Fruit fly (Drosophila melanogaster) whole organism, embryonic: Measurements from ENCODE around the gene Nmt.

Source experiments
- CG10462 ChIP-seq: fragments of 200-800 bp; sonication (Bioruptor generic); optimal IDR thresholded peaks from 2 replicates; lab custom pipeline; 2016; ENCODE audit warnings: missing biosample characterization, missing genetic modification characterization
- CG12391 ChIP-seq: fragments of 200-800 bp; sonication (Bioruptor generic); optimal IDR thresholded peaks from 3 replicates; lab custom pipeline; 2018; ENCODE audit warnings: missing biosample characterization, mild to moderate bottlenecking, missing genetic modification characterization, moderate library complexity
- CG14014 ChIP-seq: fragments of 200-800 bp; sonication (Bioruptor generic); IDR thresholded peaks from 2 replicates; pipeline ENCODE4 v1.3.6; 2022; ENCODE audit warnings: missing biosample characterization, missing genetic modification characterization
- CG1603 ChIP-seq: fragments of 200-800 bp; sonication (Bioruptor generic); optimal IDR thresholded peaks from 2 replicates; lab custom pipeline; 2019; ENCODE audit warnings: missing biosample characterization, mild to moderate bottlenecking, missing genetic modification characterization, moderate library complexity
- CG16863 ChIP-seq: fragments of 200-800 bp; sonication (Bioruptor generic); optimal IDR thresholded peaks from 3 replicates; lab custom pipeline; 2016; ENCODE audit warnings: missing biosample characterization, missing genetic modification characterization
- CG17385 ChIP-seq: fragments of 200-800 bp; sonication (Bioruptor generic); optimal IDR thresholded peaks from 3 replicates; lab custom pipeline; 2018; ENCODE audit warnings: missing biosample characterization, mild to moderate bottlenecking, missing genetic modification characterization
- CG2199 ChIP-seq: fragments of 200-800 bp; sonication (Bioruptor generic); IDR thresholded peaks from 3 replicates; pipeline ENCODE4 v1.3.6; 2022; ENCODE audit warnings: missing biosample characterization, missing genetic modification characterization
- CG2678 ChIP-seq: fragments of 200-800 bp; sonication (Bioruptor generic); optimal IDR thresholded peaks from 3 replicates; lab custom pipeline; 2019; ENCODE audit warnings: missing biosample characterization, mild to moderate bottlenecking, missing genetic modification characterization, moderate library complexity
- CG31441 ChIP-seq: fragments of 200-800 bp; sonication (Bioruptor generic); IDR thresholded peaks from 2 replicates; pipeline ENCODE4 v1.3.6; 2022; ENCODE audit warnings: missing biosample characterization, missing genetic modification characterization
- CG34422 ChIP-seq: fragments of 200-800 bp; sonication (Bioruptor generic); IDR thresholded peaks from 3 replicates; pipeline ENCODE4 v1.3.6; 2022; ENCODE audit warnings: missing biosample characterization, missing genetic modification characterization
- CG9215 ChIP-seq: fragments of 200-800 bp; sonication (Bioruptor generic); IDR thresholded peaks from 2 replicates; pipeline ENCODE4 v1.3.6; 2022; ENCODE audit warnings: missing biosample characterization, missing genetic modification characterization
- CG9437 ChIP-seq: fragments of 200-800 bp; sonication (Bioruptor generic); optimal IDR thresholded peaks from 2 replicates; lab custom pipeline; 2018; ENCODE audit warnings: missing biosample characterization, mild to moderate bottlenecking, missing genetic modification characterization
- Doc2 ChIP-seq: fragments of 200-800 bp; sonication (Bioruptor generic); IDR thresholded peaks from 2 replicates; pipeline ENCODE4 v1.3.6; 2022; ENCODE audit warnings: missing biosample characterization, missing genetic modification characterization
- Fer2 ChIP-seq: fragments of 200-800 bp; sonication (Bioruptor generic); optimal IDR thresholded peaks from 2 replicates; lab custom pipeline; 2018; ENCODE audit warnings: missing biosample characterization, mild to moderate bottlenecking, missing genetic modification characterization, moderate library complexity
- HLHmδ ChIP-seq: fragments of 200-800 bp; sonication (Bioruptor generic); optimal IDR thresholded peaks from 2 replicates; lab custom pipeline; 2018; ENCODE audit warnings: missing biosample characterization, mild to moderate bottlenecking, missing genetic modification characterization, moderate library complexity
- HmgD ChIP-seq: fragments of 200-800 bp; sonication (Bioruptor generic); optimal IDR thresholded peaks from 3 replicates; lab custom pipeline; 2016; ENCODE audit warnings: missing biosample characterization, missing genetic modification characterization
- Hmx ChIP-seq: fragments of 200-800 bp; sonication (Bioruptor generic); optimal IDR thresholded peaks from 2 replicates; lab custom pipeline; 2016; ENCODE audit warnings: missing biosample characterization, missing genetic modification characterization
- Hr39 ChIP-seq: fragments of >200 bp; optimal IDR thresholded peaks from 2 replicates; lab custom pipeline; 2017
- Jarid2 ChIP-seq: fragments of 200-800 bp; sonication (Bioruptor generic); optimal IDR thresholded peaks from 3 replicates; lab custom pipeline; 2017; ENCODE audit warnings: mild to moderate bottlenecking, missing biosample characterization, missing genetic modification reagents, missing genetic modification characterization
- Neu2 ChIP-seq: fragments of 200-800 bp; sonication (Bioruptor generic); optimal IDR thresholded peaks from 3 replicates; lab custom pipeline; 2016; ENCODE audit warnings: missing biosample characterization, missing genetic modification characterization, borderline replicate concordance
- PHDP ChIP-seq: fragments of 200-800 bp; sonication (Bioruptor generic); optimal IDR thresholded peaks from 3 replicates; lab custom pipeline; 2018; ENCODE audit warnings: missing biosample characterization, mild to moderate bottlenecking, missing genetic modification characterization, moderate library complexity
- Ptx1 ChIP-seq: fragments of 200-800 bp; sonication (Bioruptor generic); IDR thresholded peaks from 2 replicates; pipeline ENCODE4 v1.3.6; 2022; ENCODE audit warnings: missing biosample characterization, missing genetic modification characterization
- Scr ChIP-seq: fragments of 200-800 bp; sonication (Bioruptor generic); IDR thresholded peaks from 2 replicates; pipeline ENCODE4 v1.3.6; 2022; ENCODE audit warnings: missing biosample characterization, missing genetic modification characterization; ENCODE audit not compliant: partially characterized antibody
- Ssrp ChIP-seq: fragments of 200-800 bp; sonication (Bioruptor generic); optimal IDR thresholded peaks from 2 replicates; lab custom pipeline; 2018; ENCODE audit warnings: missing biosample characterization, mild to moderate bottlenecking, missing genetic modification characterization, moderate library complexity
- TFAM ChIP-seq: fragments of 200-800 bp; sonication (Bioruptor generic); optimal IDR thresholded peaks from 2 replicates; lab custom pipeline; 2017; ENCODE audit warnings: missing biosample characterization, missing genetic modification characterization, inconsistent platforms
- Tbp ChIP-seq: fragments of >200 bp; optimal IDR thresholded peaks from 2 replicates; lab custom pipeline; 2018; ENCODE audit warnings: missing biosample characterization, missing genetic modification characterization
- Trl ChIP-seq, 3 experiments: fragments of >200 bp in 2 of 3; fragments of 200-800 bp in 1 of 3; sonication (Bioruptor generic) in 1 of 3; optimal IDR thresholded peaks; 2 replicates in 1 of 3; 3 replicates in 2 of 3; lab custom pipeline; 2016 to 2017; ENCODE audit warnings: missing biosample characterization in 1 of 3, missing genetic modification characterization in 1 of 3
- Vsx1 ChIP-seq: fragments of 200-800 bp; sonication (Bioruptor generic); optimal IDR thresholded peaks from 2 replicates; lab custom pipeline; 2017; ENCODE audit warnings: missing biosample characterization, mild to moderate bottlenecking, missing genetic modification characterization, missing genetic modification reagents
- abd-A ChIP-seq: fragments of 200-800 bp; sonication (Bioruptor generic); optimal IDR thresholded peaks from 3 replicates; lab custom pipeline; 2019; ENCODE audit warnings: missing biosample characterization, mild to moderate bottlenecking, missing genetic modification characterization, moderate library complexity
- aop ChIP-seq: fragments of 200-800 bp; sonication (Bioruptor generic); IDR thresholded peaks from 2 replicates; pipeline ENCODE4 v1.3.6; 2022; ENCODE audit warnings: missing biosample characterization, missing genetic modification characterization
- ato ChIP-seq: fragments of 200-800 bp; sonication (Bioruptor generic); IDR thresholded peaks from 2 replicates; pipeline ENCODE4 v1.3.6; 2022; ENCODE audit warnings: missing biosample characterization, missing genetic modification characterization; ENCODE audit not compliant: partially characterized antibody
- az2 ChIP-seq: fragments of 200-800 bp; sonication (Bioruptor generic); optimal IDR thresholded peaks from 3 replicates; lab custom pipeline; 2016; ENCODE audit warnings: missing biosample characterization, missing genetic modification characterization
- bowl ChIP-seq: fragments of 200-800 bp; sonication (Bioruptor generic); IDR thresholded peaks from 2 replicates; pipeline ENCODE4 v1.3.6; 2022; ENCODE audit warnings: missing biosample characterization, missing genetic modification characterization
- dpn ChIP-seq, 2 experiments: fragments of 200-800 bp; sonication (Bioruptor generic); optimal IDR thresholded peaks; 3 replicates each; lab custom pipeline; 2016; ENCODE audit warnings: missing biosample characterization in 2 of 2, missing genetic modification characterization in 2 of 2
- gfzf ChIP-seq: fragments of 200-800 bp; sonication (Bioruptor generic); optimal IDR thresholded peaks from 2 replicates; lab custom pipeline; 2016; ENCODE audit warnings: missing biosample characterization, mild to moderate bottlenecking, missing genetic modification characterization, moderate library complexity
- jing ChIP-seq: fragments of 200-800 bp; sonication (Bioruptor generic); optimal IDR thresholded peaks from 2 replicates; lab custom pipeline; 2018; ENCODE audit warnings: missing biosample characterization, mild to moderate bottlenecking, missing genetic modification characterization
- mld ChIP-seq: fragments of 200-800 bp; sonication (Bioruptor generic); IDR thresholded peaks from 3 replicates; pipeline ENCODE4 v1.3.6; 2022; ENCODE audit warnings: missing biosample characterization, missing genetic modification characterization; ENCODE audit not compliant: partially characterized antibody
- nerfin-1 ChIP-seq: fragments of 200-800 bp; sonication (Bioruptor generic); optimal IDR thresholded peaks from 3 replicates; lab custom pipeline; 2019; ENCODE audit warnings: missing biosample characterization, mild to moderate bottlenecking, missing genetic modification characterization, moderate library complexity
- nom ChIP-seq: fragments of 200-800 bp; sonication (Bioruptor generic); optimal IDR thresholded peaks from 2 replicates; lab custom pipeline; 2017; ENCODE audit warnings: missing biosample characterization, missing genetic modification characterization, mild to moderate bottlenecking, moderate library complexity, missing genetic modification reagents
- org-1 ChIP-seq: fragments of 200-800 bp; sonication (Bioruptor generic); optimal IDR thresholded peaks from 2 replicates; lab custom pipeline; 2017; ENCODE audit warnings: missing biosample characterization, missing genetic modification characterization
- p53 ChIP-seq: fragments of 200-800 bp; sonication (Bioruptor generic); optimal IDR thresholded peaks from 2 replicates; lab custom pipeline; 2016; ENCODE audit warnings: missing biosample characterization, missing genetic modification characterization
- pho ChIP-seq: fragments of 200-800 bp; sonication (Bioruptor generic); optimal IDR thresholded peaks from 2 replicates; lab custom pipeline; 2016; ENCODE audit warnings: missing biosample characterization, missing genetic modification characterization
- pros ChIP-seq: fragments of 200-800 bp; sonication (Bioruptor generic); optimal IDR thresholded peaks from 3 replicates; lab custom pipeline; 2019; ENCODE audit warnings: missing biosample characterization, mild to moderate bottlenecking, missing genetic modification characterization, moderate library complexity
- repo ChIP-seq: fragments of 200-800 bp; sonication (Bioruptor generic); optimal IDR thresholded peaks from 2 replicates; lab custom pipeline; 2016; ENCODE audit warnings: missing biosample characterization, missing genetic modification characterization
- rib ChIP-seq: fragments of 200-800 bp; sonication (Bioruptor generic); IDR thresholded peaks from 2 replicates; pipeline ENCODE4 v1.3.6; 2022; ENCODE audit warnings: missing biosample characterization, missing genetic modification characterization
- sens-2 ChIP-seq: fragments of 200-800 bp; sonication (Bioruptor generic); IDR thresholded peaks from 2 replicates; pipeline ENCODE4 v1.3.6; 2022; ENCODE audit warnings: missing biosample characterization, missing genetic modification characterization
- tna ChIP-seq: fragments of 200-800 bp; sonication (Bioruptor generic); IDR thresholded peaks from 2 replicates; pipeline ENCODE4 v1.3.6; 2022; ENCODE audit warnings: missing biosample characterization, missing genetic modification characterization; ENCODE audit not compliant: partially characterized antibody
- unc-4 ChIP-seq: fragments of 200-800 bp; sonication (Bioruptor generic); IDR thresholded peaks from 2 replicates; pipeline ENCODE4 v1.3.6; 2022; ENCODE audit warnings: missing biosample characterization, missing genetic modification characterization; ENCODE audit not compliant: partially characterized antibody
- zen2 ChIP-seq: fragments of 200-800 bp; sonication (Bioruptor generic); IDR thresholded peaks from 3 replicates; pipeline ENCODE4 v1.3.6; 2022; ENCODE audit warnings: missing biosample characterization, missing genetic modification characterization; ENCODE audit not compliant: partially characterized antibody

The Nmt gene

DNA sequence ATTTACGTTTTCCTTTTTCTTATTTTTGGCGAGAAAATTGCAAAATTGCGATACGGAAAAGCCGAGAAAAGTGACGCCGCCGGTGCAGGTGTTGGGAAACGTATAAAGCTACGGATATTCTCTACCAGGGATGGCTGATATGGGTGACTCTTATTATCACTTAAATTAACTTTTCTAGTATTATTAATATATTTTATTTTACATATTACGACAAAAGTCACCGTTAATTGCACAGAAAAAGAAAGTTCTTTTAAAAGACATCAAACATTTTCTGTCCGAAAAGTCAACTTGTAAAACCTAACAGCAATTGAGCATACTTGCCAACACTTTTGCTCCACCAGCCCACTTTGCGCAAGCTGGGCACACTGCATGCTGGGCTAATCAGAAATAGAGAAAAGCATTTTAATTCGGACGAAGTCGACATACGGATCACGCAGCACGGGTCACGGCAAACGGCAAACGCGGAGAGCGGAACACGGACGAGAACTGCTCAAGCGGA, 50.5 kb downstream of the Nmt start, which contains the start of the genes Cds and Uba2 (continued):
- TF ChIP-seq Vsx1 (GFP tag; lab: Kevin White, UChicago) = peak; percentile 99
- no peak for TF ChIP-seq jing
- peak; percentile 92 for TF ChIP-seq nerfin-1 (tag; lab: Kevin White, UChicago)
- no peak for TF ChIP-seq Hr39 (lab: Kevin White, UChicago)
- peak; percentile 95 for TF ChIP-seq Fer2 (tag; lab: Kevin White, UChicago)
- no peak for TF ChIP-seq Jarid2 (GFP tag; lab: Kevin White, UChicago)
- TF ChIP-seq CG2678 (tag; lab: Kevin White, UChicago) = peak; percentile 94
- TF ChIP-seq CG9215 (GFP tag; lab: Robert Waterston, UW) = peak; percentile 93
- TF ChIP-seq Scr (GFP tag; lab: Robert Waterston, UW) = peak; percentile 40
- TF ChIP-seq CG10462 (GFP tag; lab: Kevin White, UChicago) = peak; percentile 83
- TF ChIP-seq aop (GFP tag; lab: Robert Waterston, UW) = no peak
- TF ChIP-seq CG34422 (GFP tag; lab: Robert Waterston, UW) = peak; percentile 94
- peak; percentile 40 for TF ChIP-seq TFAM (GFP tag; lab: Kevin White, UChicago)
- TF ChIP-seq Hmx (GFP tag; lab: Kevin White, UChicago) = peak; percentile 0
- no peak for TF ChIP-seq Trl (optimal IDR thresholded peaks at IDR 0.05; lab: Kevin White, UChicago)
- peak; percentile 82 for TF ChIP-seq Trl (GFP tag; optimal IDR thresholded peaks at IDR 0.05; lab: Kevin White, UChicago)
- peak; percentile 80 for TF ChIP-seq pho (GFP tag; lab: Kevin White, UChicago)
- TF ChIP-seq CG9437 (GFP tag; lab: Kevin White, UChicago) = peak; percentile 81
- TF ChIP-seq p53 (GFP tag; lab: Kevin White, UChicago) = peak; percentile 40
- TF ChIP-seq PHDP (tag; lab: Kevin White, UChicago) = peak; percentile 95
- 0 out of 3 replicates have a peak, but pooled peaks have one; percentile 8 for TF ChIP-seq CG2199 (GFP tag; lab: Robert Waterston, UW)
- TF ChIP-seq abd-A (tag; lab: Kevin White, UChicago) = no peak
- TF ChIP-seq unc-4 (GFP tag; lab: Robert Waterston, UW) = 0 out of 2 replicates have a peak, but pooled peaks have one; percentile 29
- TF ChIP-seq nom (GFP tag; lab: Kevin White, UChicago) = peak; percentile 86
- TF ChIP-seq HLHmδ (GFP tag; lab: Kevin White, UChicago) = no peak
- TF ChIP-seq zen2 (GFP tag; lab: Robert Waterston, UW) = no peak
- peak; percentile 75 for TF ChIP-seq CG16863
- peak; percentile 96 for TF ChIP-seq CG12391 (tag; lab: Kevin White, UChicago)
- TF ChIP-seq Neu2 (GFP tag; lab: Kevin White, UChicago) = no peak
- TF ChIP-seq HmgD = peak; percentile 55
- TF ChIP-seq az2 (GFP tag; lab: Kevin White, UChicago) = peak; percentile 92
- TF ChIP-seq org-1 (GFP tag; lab: Kevin White, UChicago) = peak; percentile 79
- peak; percentile 90 for TF ChIP-seq Ssrp
- TF ChIP-seq rib = peak; percentile 87
- TF ChIP-seq Tbp (GFP tag; lab: Kevin White, UChicago) = no peak
- peak; percentile 60; the same call in 1 of the 2 replicates for TF ChIP-seq Doc2
- peak; percentile 89 for TF ChIP-seq CG17385 (GFP tag; lab: Kevin White, UChicago)
- TF ChIP-seq bowl (GFP tag; lab: Robert Waterston, UW) = no peak
- TF ChIP-seq CG31441 (GFP tag; lab: Robert Waterston, UW) = peak; percentile 95
- TF ChIP-seq Ptx1 (GFP tag; lab: Robert Waterston, UW) = peak; percentile 93
- peak; percentile 50 for TF ChIP-seq CG1603 (tag; lab: Kevin White, UChicago)
- peak; percentile 81 to 96 for TF ChIP-seq dpn (GFP tag; optimal IDR thresholded peaks at IDR 0.05; lab: Kevin White, UChicago)
- peak; percentile 71 for TF ChIP-seq gfzf (GFP tag; lab: Kevin White, UChicago)
- TF ChIP-seq CG14014 (GFP tag; lab: Robert Waterston, UW) = peak; percentile 90
- no peak for TF ChIP-seq mld
- no peak for TF ChIP-seq tna (GFP tag; lab: Robert Waterston, UW)
- peak; percentile 59; the same call in 1 of the 2 replicates for TF ChIP-seq sens-2 (GFP tag; lab: Robert Waterston, UW)
- TF ChIP-seq repo (GFP tag; lab: Kevin White, UChicago) = peak; percentile 64
- no peak for TF ChIP-seq pros
- TF ChIP-seq ato = peak; percentile 31; the same call in 1 of the 2 replicates
